Worm (Caenorhabditis elegans) whole organism, L1 larva: ENCODE data around the gene anoh-2.

Source experiments
- C04F5.9 ChIP-seq: sonication (generic microtip); optimal IDR thresholded peaks from 2 replicates; lab custom pipeline; 2016; ENCODE audit warnings: missing genetic modification characterization, missing compliant biosample characterization
- F16B12.6 ChIP-seq: fragments of 150-350 bp; optimal IDR thresholded peaks from 2 replicates; lab custom pipeline; 2014; ENCODE audit warnings: missing biosample characterization, missing genetic modification characterization
- Y116A8C.19 ChIP-seq: sonication (generic microtip); optimal IDR thresholded peaks from 2 replicates; lab custom pipeline; 2016; ENCODE audit warnings: missing compliant biosample characterization, missing genetic modification characterization, borderline replicate concordance
- aha-1 ChIP-seq: fragments of 150-350 bp; optimal IDR thresholded peaks from 2 replicates; lab custom pipeline; 2014; ENCODE audit warnings: missing biosample characterization, missing genetic modification characterization
- alr-1 ChIP-seq: fragments of 200-800 bp; sonication (Bioruptor generic); optimal IDR thresholded peaks from 2 replicates; lab custom pipeline; 2018; ENCODE audit warnings: borderline replicate concordance, mild to moderate bottlenecking, missing genetic modification characterization, missing compliant biosample characterization
- aly-2 ChIP-seq: fragments of 150-350 bp; optimal IDR thresholded peaks from 2 replicates; lab custom pipeline; 2014; ENCODE audit warnings: missing biosample characterization, missing genetic modification characterization
- ama-1 ChIP-seq: fragments of 150-350 bp; optimal IDR thresholded peaks from 2 replicates; lab custom pipeline; 2014
- blmp-1 ChIP-seq: fragments of 150-350 bp; optimal IDR thresholded peaks from 2 replicates; lab custom pipeline; 2014; ENCODE audit warnings: missing biosample characterization, missing genetic modification characterization
- ceh-8 ChIP-seq: fragments of 200-800 bp; sonication (Bioruptor generic); optimal IDR thresholded peaks from 2 replicates; lab custom pipeline; 2018; ENCODE audit warnings: mild to moderate bottlenecking, missing genetic modification characterization, moderate library complexity, missing compliant biosample characterization
- ceh-82 ChIP-seq, 3 experiments: fragments of 150-350 bp in 1 of 3; sonication (generic microtip) in 2 of 3; optimal IDR thresholded peaks; 2 replicates each; lab custom pipeline; 2014 to 2017; ENCODE audit warnings: missing biosample characterization in 3 of 3, missing genetic modification characterization in 3 of 3
- dpl-1 ChIP-seq, 3 experiments: fragments of 150-350 bp in 2 of 3; sonication (generic microtip) in 1 of 3; optimal IDR thresholded peaks; 2 replicates each; lab custom pipeline; 2014 to 2017; ENCODE audit warnings: missing biosample characterization in 3 of 3, missing genetic modification characterization in 3 of 3, missing genetic modification reagents in 3 of 3
- dsc-1 ChIP-seq: sonication (generic microtip); optimal IDR thresholded peaks from 2 replicates; lab custom pipeline; 2016; ENCODE audit warnings: mild to moderate bottlenecking, missing genetic modification characterization, missing compliant biosample characterization
- elt-3 ChIP-seq, 6 experiments: fragments of 150-350 bp in 1 of 6; sonication (generic microtip); optimal IDR thresholded peaks; 2 replicates each; lab custom pipeline; 2017 to 2018; ENCODE audit warnings: missing biosample characterization in 6 of 6, missing genetic modification characterization in 6 of 6, inconsistent platforms in 1 of 6
- ets-5 ChIP-seq: fragments of 200-800 bp; sonication (Bioruptor generic); IDR thresholded peaks from 2 replicates; pipeline ENCODE4 v1.3.6; 2022; ENCODE audit warnings: missing genetic modification characterization, missing compliant biosample characterization
- fkh-10 ChIP-seq: sonication (generic microtip); optimal IDR thresholded peaks from 2 replicates; lab custom pipeline; 2017; ENCODE audit warnings: missing biosample characterization, missing genetic modification reagents, missing genetic modification characterization
- fkh-4 ChIP-seq: sonication (generic microtip); optimal IDR thresholded peaks from 2 replicates; lab custom pipeline; 2016; ENCODE audit warnings: missing compliant biosample characterization, missing genetic modification characterization, borderline replicate concordance
- fkh-8 ChIP-seq: sonication (generic microtip); optimal IDR thresholded peaks from 2 replicates; lab custom pipeline; 2016; ENCODE audit warnings: mild to moderate bottlenecking, missing genetic modification characterization, missing compliant biosample characterization
- fos-1 ChIP-seq: fragments of 150-350 bp; optimal IDR thresholded peaks from 2 replicates; lab custom pipeline; 2014; ENCODE audit warnings: missing biosample characterization, missing genetic modification characterization
- grh-1 ChIP-seq: fragments of 200-800 bp; sonication (Bioruptor generic); IDR thresholded peaks from 2 replicates; pipeline ENCODE4 v1.3.6; 2022; ENCODE audit warnings: missing genetic modification reagents, missing genetic modification characterization, missing compliant biosample characterization
- hlh-17 ChIP-seq: fragments of 200-800 bp; sonication (Bioruptor generic); optimal IDR thresholded peaks from 2 replicates; lab custom pipeline; 2018; ENCODE audit warnings: missing genetic modification characterization, mild to moderate bottlenecking, missing compliant biosample characterization, moderate library complexity, borderline replicate concordance
- hlh-4 ChIP-seq: sonication (generic microtip); optimal IDR thresholded peaks from 2 replicates; lab custom pipeline; 2016; ENCODE audit warnings: mild to moderate bottlenecking, missing genetic modification characterization, missing compliant biosample characterization
- isw-1 ChIP-seq: fragments of 200-800 bp; sonication (Bioruptor generic); IDR thresholded peaks from 2 replicates; pipeline ENCODE4 v1.3.6; 2022; ENCODE audit warnings: missing genetic modification characterization, missing compliant biosample characterization
- lin-13 ChIP-seq: fragments of 150-350 bp; optimal IDR thresholded peaks from 2 replicates; lab custom pipeline; 2014; ENCODE audit warnings: missing biosample characterization, missing genetic modification reagents, missing genetic modification characterization
- lin-15B ChIP-seq: fragments of 150-350 bp; sonication (generic microtip); optimal IDR thresholded peaks from 3 replicates; lab custom pipeline; 2014; ENCODE audit warnings: missing biosample characterization, missing genetic modification characterization
- lin-35 ChIP-seq, 2 experiments: fragments of 150-350 bp; optimal IDR thresholded peaks; 2 replicates each; lab custom pipeline; 2014; ENCODE audit warnings: missing biosample characterization in 2 of 2, missing genetic modification characterization in 2 of 2, missing genetic modification reagents in 2 of 2
- lin-39 ChIP-seq: fragments of 150-350 bp; optimal IDR thresholded peaks from 2 replicates; lab custom pipeline; 2014; ENCODE audit warnings: missing biosample characterization, missing genetic modification reagents, missing genetic modification characterization
- lir-3 ChIP-seq: sonication (generic microtip); optimal IDR thresholded peaks from 2 replicates; lab custom pipeline; 2016; ENCODE audit warnings: mild to moderate bottlenecking, missing genetic modification characterization, moderate library complexity, missing compliant biosample characterization; ENCODE audit not compliant: poor library complexity
- mdl-1 ChIP-seq, 2 experiments: fragments of 150-350 bp; optimal IDR thresholded peaks; 2 replicates each; lab custom pipeline; 2014 to 2017; ENCODE audit warnings: missing biosample characterization in 2 of 2, missing genetic modification characterization in 2 of 2, inconsistent platforms in 1 of 2
- mep-1 ChIP-seq: fragments of 150-350 bp; optimal IDR thresholded peaks from 2 replicates; lab custom pipeline; 2014; ENCODE audit warnings: missing biosample characterization, missing genetic modification characterization
- nhr-237 ChIP-seq: fragments of 150-350 bp; optimal IDR thresholded peaks from 2 replicates; lab custom pipeline; 2014; ENCODE audit warnings: missing biosample characterization, missing genetic modification characterization
- nhr-47 ChIP-seq: sonication (generic microtip); optimal IDR thresholded peaks from 2 replicates; lab custom pipeline; 2016; ENCODE audit warnings: mild to moderate bottlenecking, missing genetic modification characterization, moderate library complexity, missing compliant biosample characterization
- nhr-71 ChIP-seq: sonication (generic microtip); optimal IDR thresholded peaks from 2 replicates; lab custom pipeline; 2016; ENCODE audit warnings: mild to moderate bottlenecking, missing genetic modification characterization, moderate library complexity, missing compliant biosample characterization
- nhr-76 ChIP-seq: sonication (generic microtip); optimal IDR thresholded peaks from 2 replicates; lab custom pipeline; 2017; ENCODE audit warnings: missing biosample characterization, missing genetic modification characterization
- nhr-77 ChIP-seq: fragments of 150-350 bp; optimal IDR thresholded peaks from 2 replicates; lab custom pipeline; 2014; ENCODE audit warnings: missing biosample characterization, missing genetic modification characterization
- nhr-84 ChIP-seq: sonication (generic microtip); optimal IDR thresholded peaks from 2 replicates; lab custom pipeline; 2017; ENCODE audit warnings: missing biosample characterization, missing genetic modification characterization
- pqm-1 ChIP-seq: sonication (generic microtip); optimal IDR thresholded peaks from 3 replicates; lab custom pipeline; 2017; ENCODE audit warnings: missing biosample characterization, missing genetic modification characterization
- rnt-1 ChIP-seq: sonication (generic microtip); optimal IDR thresholded peaks from 2 replicates; lab custom pipeline; 2016; ENCODE audit warnings: mild to moderate bottlenecking, missing genetic modification characterization, moderate library complexity, missing compliant biosample characterization
- skn-1 ChIP-seq: fragments of 150-350 bp; optimal IDR thresholded peaks from 2 replicates; lab custom pipeline; 2014; ENCODE audit warnings: missing biosample characterization, missing genetic modification characterization
- snu-23 ChIP-seq: sonication (generic microtip); optimal IDR thresholded peaks from 2 replicates; lab custom pipeline; 2016; ENCODE audit warnings: missing genetic modification characterization, missing compliant biosample characterization
- sox-4 ChIP-seq: sonication (generic microtip); optimal IDR thresholded peaks from 2 replicates; lab custom pipeline; 2016; ENCODE audit warnings: missing genetic modification characterization, missing compliant biosample characterization
- sptf-1 ChIP-seq: fragments of 150-350 bp; optimal IDR thresholded peaks from 2 replicates; lab custom pipeline; 2014; ENCODE audit warnings: missing biosample characterization, missing genetic modification characterization
- sup-37 ChIP-seq: fragments of 200-800 bp; sonication (Bioruptor generic); optimal IDR thresholded peaks from 2 replicates; lab custom pipeline; 2018; ENCODE audit warnings: mild to moderate bottlenecking, missing genetic modification characterization, missing compliant biosample characterization
- unc-98 ChIP-seq: fragments of 200-800 bp; sonication (Bioruptor generic); IDR thresholded peaks from 2 replicates; pipeline ENCODE4 v1.3.6; 2022; ENCODE audit warnings: missing genetic modification characterization, missing compliant biosample characterization
- zag-1 ChIP-seq: fragments of 150-350 bp; optimal IDR thresholded peaks from 2 replicates; lab custom pipeline; 2014; ENCODE audit warnings: missing biosample characterization, missing genetic modification characterization
- zip-4 ChIP-seq: fragments of 200-800 bp; sonication (Bioruptor generic); optimal IDR thresholded peaks from 2 replicates; lab custom pipeline; 2018; ENCODE audit warnings: mild to moderate bottlenecking, missing genetic modification characterization, moderate library complexity, missing compliant biosample characterization
- ztf-11 ChIP-seq, 2 experiments: sonication (generic microtip); optimal IDR thresholded peaks; 2 replicates each; lab custom pipeline; 2016 to 2017; ENCODE audit warnings: missing genetic modification characterization in 2 of 2, missing biosample characterization in 1 of 2, missing compliant biosample characterization in 1 of 2

Gene anoh-2

DNA sequence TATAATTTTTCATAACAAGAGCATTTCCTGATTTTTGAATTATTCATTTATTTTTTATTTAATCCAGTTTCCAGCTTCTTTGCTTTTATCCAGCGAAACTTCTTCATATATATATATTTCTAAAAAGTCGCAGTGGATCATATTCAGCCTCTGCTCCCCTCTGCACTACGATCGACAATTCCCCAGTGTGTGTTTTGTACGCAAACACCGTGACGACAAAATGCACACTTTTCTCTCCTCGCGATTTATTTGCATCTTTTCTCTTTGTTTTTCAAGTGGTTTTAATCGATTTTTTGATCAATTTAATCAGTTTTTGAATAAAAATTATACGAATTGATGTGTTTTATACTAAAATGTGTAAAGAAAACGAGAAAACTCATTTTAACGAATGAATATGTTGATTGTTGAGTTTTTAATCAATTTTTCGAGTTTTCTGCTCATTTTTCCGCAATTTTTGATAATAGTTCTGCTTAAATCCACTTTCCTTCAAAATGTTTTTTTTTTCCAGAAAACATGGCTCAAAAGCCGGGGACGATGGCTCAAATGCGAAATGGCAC lies 1.5 kb upstream of the anoh-2 start, which contains the start of gene Y57G11C.33 (continued):
- TF ChIP-seq mep-1 (tag; lab: Kevin White, UChicago) (peak; percentile 61), F16B12.6 (peak; percentile 91), sox-4 (tag; lab: Kevin White, UChicago) (no peak), lir-3 (tag; lab: Kevin White, UChicago) (no peak), ceh-8 (no peak), alr-1 (tag; lab: Kevin White, UChicago) (no peak), dpl-1 (GFP tag; optimal IDR thresholded peaks at IDR 0.05; lab: Kevin White, UChicago) (peak in 2 of 3 experiments; percentile 18 to 47)

DNA sequence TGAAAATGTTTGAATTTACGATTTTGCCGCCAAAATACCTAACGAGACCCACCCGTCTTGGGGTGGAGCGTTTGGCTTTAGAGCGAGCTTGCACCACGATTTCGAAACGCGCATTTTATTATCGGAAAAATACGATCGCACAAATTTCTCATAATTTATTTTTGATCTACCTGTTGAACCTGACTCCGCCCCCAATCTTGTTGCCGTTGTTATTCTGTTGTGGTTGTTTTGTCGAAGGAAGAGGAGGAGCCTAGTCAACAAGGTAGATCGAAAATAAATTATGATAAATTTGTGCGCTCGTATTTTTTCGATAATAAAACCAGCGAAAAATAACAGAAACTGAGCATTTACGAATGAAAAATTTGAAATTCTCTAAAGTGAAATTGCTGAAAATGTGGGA lies 819 bp downstream of the anoh-2 start:
- TF ChIP-seq aha-1 (tag; lab: Kevin White, UChicago) (no peak), lir-3 (tag; lab: Kevin White, UChicago) (no peak), sptf-1 (tag; lab: Kevin White, UChicago) (no peak), nhr-237 (tag; lab: Kevin White, UChicago) (no peak), C04F5.9 (tag; lab: Kevin White, UChicago) (no peak), zip-4 (GFP tag; lab: Kevin White, UChicago) (no peak), nhr-84 (tag; lab: Kevin White, UChicago) (no peak), aly-2 (tag; lab: Kevin White, UChicago) (no peak), grh-1 (GFP tag; lab: Robert Waterston, UW) (no peak), rnt-1 (tag; lab: Kevin White, UChicago) (no peak), mdl-1 (tag; optimal IDR thresholded peaks at IDR 0.05; lab: Kevin White, UChicago) (no peak), sup-37 (GFP tag; lab: Kevin White, UChicago) (no peak), elt-3 (tag; optimal IDR thresholded peaks at IDR 0.05; lab: Kevin White, UChicago) (no peak), fkh-4 (tag; lab: Kevin White, UChicago) (no peak), lin-15B (tag; lab: Kevin White, UChicago) (no peak), fos-1 (tag; lab: Kevin White, UChicago) (no peak), fkh-8 (no peak), nhr-71 (tag; lab: Kevin White, UChicago) (no peak), F16B12.6 (no peak), ztf-11 (tag; optimal IDR thresholded peaks at IDR 0.05; lab: Kevin White, UChicago) (no peak)

DNA sequence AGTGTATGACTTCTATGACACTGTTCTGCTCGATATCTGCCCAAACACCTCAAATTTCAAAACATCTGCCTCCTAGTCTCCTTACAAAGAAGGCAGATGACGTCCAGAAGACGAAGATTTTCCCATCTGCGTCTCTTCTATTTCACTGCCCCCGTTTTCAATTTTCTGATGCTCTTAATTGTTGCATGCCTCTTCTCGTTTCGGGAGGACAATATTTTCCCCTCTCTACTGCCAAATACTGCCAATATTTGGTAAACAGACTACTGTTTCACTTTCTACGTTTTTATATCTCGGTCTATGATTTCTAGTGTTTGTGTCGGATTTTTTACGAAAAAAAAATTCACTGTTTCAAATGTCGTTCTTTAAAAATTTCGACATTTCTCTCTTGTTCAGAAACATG lies 3.3 kb downstream of the anoh-2 start:
- TF ChIP-seq snu-23 = no peak
- no peak for TF ChIP-seq lin-39 (tag; lab: Kevin White, UChicago)
- no peak for TF ChIP-seq ztf-11 (tag; optimal IDR thresholded peaks at IDR 0.05; lab: Kevin White, UChicago)
- TF ChIP-seq blmp-1 = peak; percentile 47

DNA sequence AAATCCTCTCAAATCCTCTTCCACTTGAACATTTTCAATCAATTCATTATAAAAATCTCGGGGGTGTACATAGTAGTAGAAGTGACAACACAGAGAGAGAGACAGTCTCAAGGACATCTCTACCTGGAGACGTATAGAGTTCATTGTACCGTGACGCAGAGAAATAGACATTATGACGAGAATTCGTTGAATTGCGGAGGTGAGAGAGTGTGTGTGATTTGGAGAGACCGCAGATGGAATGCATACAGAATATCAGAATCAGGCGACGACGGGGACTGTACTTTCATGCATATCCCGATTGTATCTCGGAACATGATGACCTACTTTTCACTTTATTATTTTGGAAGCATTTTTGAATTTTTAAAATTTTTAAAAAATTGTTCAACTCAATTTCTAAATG lies 17.7 kb downstream of the anoh-2 start:
- TF ChIP-seq nhr-84 (tag; lab: Kevin White, UChicago) (no peak), nhr-71 (tag; lab: Kevin White, UChicago) (peak; percentile 49), blmp-1 (peak; percentile 88), fos-1 (tag; lab: Kevin White, UChicago) (no peak), isw-1 (GFP tag; lab: Robert Waterston, UW) (no peak), lin-13 (GFP tag; lab: Kevin White, UChicago) (no peak), nhr-237 (tag; lab: Kevin White, UChicago) (no peak), Y116A8C.19 (tag; lab: Kevin White, UChicago) (no peak), pqm-1 (tag; lab: Kevin White, UChicago) (no peak), nhr-76 (no peak), zag-1 (tag; lab: Kevin White, UChicago) (no peak), sup-37 (GFP tag; lab: Kevin White, UChicago) (no peak), dpl-1 (GFP tag; optimal IDR thresholded peaks at IDR 0.05; lab: Kevin White, UChicago) (no peak), alr-1 (tag; lab: Kevin White, UChicago) (no peak), hlh-4 (tag; lab: Kevin White, UChicago) (no peak), lin-35 (GFP tag; optimal IDR thresholded peaks at IDR 0.05; lab: Kevin White, UChicago) (peak in 1 of 2 experiments; percentile 41), nhr-47 (tag; lab: Kevin White, UChicago) (peak; percentile 23), ceh-82 (tag; optimal IDR thresholded peaks at IDR 0.05; lab: Kevin White, UChicago) (no peak), hlh-17 (GFP tag; lab: Kevin White, UChicago) (no peak), ama-1 (lab: Kevin White, UChicago) (no peak), dsc-1 (no peak), skn-1 (tag; lab: Kevin White, UChicago) (no peak), ets-5 (GFP tag; lab: Robert Waterston, UW) (no peak), nhr-77 (tag; lab: Kevin White, UChicago) (no peak), unc-98 (GFP tag; lab: Robert Waterston, UW) (no peak), fkh-8 (no peak), fkh-10 (GFP tag; lab: Kevin White, UChicago) (no peak)
